Fruit fly (Drosophila melanogaster) whole organism, embryonic: ENCODE data around the gene Hr38.

ENCODE experiments used
- Blimp-1 ChIP-seq: fragments of 200-800 bp; sonication (Bioruptor generic); optimal IDR thresholded peaks from 3 replicates; lab custom pipeline; 2018; ENCODE audit warnings: missing biosample characterization, missing genetic modification characterization, mild to moderate bottlenecking, moderate library complexity, missing genetic modification reagents
- CG13287 ChIP-seq: fragments of 200-800 bp; sonication (Bioruptor generic); IDR thresholded peaks from 2 replicates; pipeline ENCODE4 v1.3.6; 2022; ENCODE audit warnings: missing biosample characterization, missing genetic modification characterization; ENCODE audit not compliant: partially characterized antibody
- CG13296 ChIP-seq: fragments of 200-800 bp; sonication (Bioruptor generic); optimal IDR thresholded peaks from 3 replicates; lab custom pipeline; 2018; ENCODE audit warnings: missing biosample characterization, mild to moderate bottlenecking, missing genetic modification characterization
- CG13424 ChIP-seq: fragments of 200-800 bp; sonication (Bioruptor generic); optimal IDR thresholded peaks from 2 replicates; lab custom pipeline; 2019; ENCODE audit warnings: missing biosample characterization, mild to moderate bottlenecking, missing genetic modification characterization, moderate library complexity
- CG13624 ChIP-seq: fragments of 200-800 bp; sonication (Bioruptor generic); optimal IDR thresholded peaks from 2 replicates; lab custom pipeline; 2016; ENCODE audit warnings: missing biosample characterization, missing genetic modification characterization
- CG15514 ChIP-seq: fragments of 200-800 bp; sonication (Bioruptor generic); optimal IDR thresholded peaks from 3 replicates; lab custom pipeline; 2017; ENCODE audit warnings: missing biosample characterization, missing genetic modification characterization, mild to moderate bottlenecking, moderate library complexity, missing genetic modification reagents
- CG17385 ChIP-seq: fragments of 200-800 bp; sonication (Bioruptor generic); optimal IDR thresholded peaks from 3 replicates; lab custom pipeline; 2018; ENCODE audit warnings: missing biosample characterization, mild to moderate bottlenecking, missing genetic modification characterization
- CG17568 ChIP-seq: fragments of 200-800 bp; sonication (Bioruptor generic); optimal IDR thresholded peaks from 2 replicates; lab custom pipeline; 2018; ENCODE audit warnings: missing biosample characterization, mild to moderate bottlenecking, missing genetic modification characterization, moderate library complexity
- CG2199 ChIP-seq: fragments of 200-800 bp; sonication (Bioruptor generic); IDR thresholded peaks from 3 replicates; pipeline ENCODE4 v1.3.6; 2022; ENCODE audit warnings: missing biosample characterization, missing genetic modification characterization
- CG2202 ChIP-seq: fragments of 200-800 bp; sonication (Bioruptor generic); optimal IDR thresholded peaks from 2 replicates; lab custom pipeline; 2018; ENCODE audit warnings: missing biosample characterization, mild to moderate bottlenecking, missing genetic modification characterization
- CG32532 ChIP-seq: fragments of 200-800 bp; sonication (Bioruptor generic); IDR thresholded peaks from 2 replicates; pipeline ENCODE4 v1.3.6; 2022; ENCODE audit warnings: missing biosample characterization, missing genetic modification characterization
- CG4707 ChIP-seq: fragments of 200-800 bp; sonication (Bioruptor generic); optimal IDR thresholded peaks from 2 replicates; lab custom pipeline; 2018; ENCODE audit warnings: missing biosample characterization, mild to moderate bottlenecking, missing genetic modification characterization, moderate library complexity
- CG6791 ChIP-seq: fragments of 200-800 bp; sonication (Bioruptor generic); IDR thresholded peaks from 3 replicates; pipeline ENCODE4 v1.3.6; 2022; ENCODE audit warnings: missing biosample characterization, missing genetic modification characterization; ENCODE audit not compliant: partially characterized antibody
- CG7963 ChIP-seq: fragments of 200-800 bp; sonication (Bioruptor generic); IDR thresholded peaks from 3 replicates; pipeline ENCODE4 v1.3.6; 2022; ENCODE audit warnings: missing biosample characterization, missing genetic modification characterization; ENCODE audit not compliant: partially characterized antibody
- CG9437 ChIP-seq: fragments of 200-800 bp; sonication (Bioruptor generic); optimal IDR thresholded peaks from 2 replicates; lab custom pipeline; 2018; ENCODE audit warnings: missing biosample characterization, mild to moderate bottlenecking, missing genetic modification characterization
- CG9797 ChIP-seq: fragments of 200-800 bp; sonication (Bioruptor generic); optimal IDR thresholded peaks from 3 replicates; lab custom pipeline; 2018; ENCODE audit warnings: missing biosample characterization, mild to moderate bottlenecking, missing genetic modification characterization
- Camta ChIP-seq: fragments of 200-800 bp; sonication (Bioruptor generic); optimal IDR thresholded peaks from 2 replicates; lab custom pipeline; 2016; ENCODE audit warnings: missing biosample characterization, missing genetic modification characterization
- Chrac-16 ChIP-seq: fragments of 200-800 bp; sonication (Bioruptor generic); optimal IDR thresholded peaks from 3 replicates; lab custom pipeline; 2016; ENCODE audit warnings: missing biosample characterization, missing genetic modification characterization
- E2f2 ChIP-seq: fragments of 200-800 bp; sonication (Bioruptor generic); IDR thresholded peaks from 2 replicates; pipeline ENCODE4 v1.3.6; 2022; ENCODE audit warnings: missing biosample characterization, missing genetic modification characterization
- Eip74EF ChIP-seq, 2 experiments: fragments of 200-800 bp in 1 of 2; fragments of >200 bp in 1 of 2; sonication (Bioruptor generic) in 1 of 2; optimal IDR thresholded peaks; 2 replicates each; lab custom pipeline; 2017 to 2019; ENCODE audit warnings: missing biosample characterization in 2 of 2, missing genetic modification characterization in 2 of 2, mild to moderate bottlenecking in 1 of 2, moderate library complexity in 1 of 2
- Lim3 ChIP-seq: fragments of 200-800 bp; sonication (Bioruptor generic); IDR thresholded peaks from 2 replicates; pipeline ENCODE4 v1.3.6; 2022; ENCODE audit warnings: missing biosample characterization, missing genetic modification characterization
- TFAM ChIP-seq: fragments of 200-800 bp; sonication (Bioruptor generic); optimal IDR thresholded peaks from 2 replicates; lab custom pipeline; 2017; ENCODE audit warnings: missing biosample characterization, missing genetic modification characterization, inconsistent platforms
- Usf ChIP-seq: fragments of 200-800 bp; sonication (Bioruptor generic); optimal IDR thresholded peaks from 2 replicates; lab custom pipeline; 2017; ENCODE audit warnings: missing genotype, missing biosample characterization, missing genetic modification characterization
- al ChIP-seq: fragments of 200-800 bp; sonication (Bioruptor generic); IDR thresholded peaks from 2 replicates; pipeline ENCODE4 v1.3.6; 2022; ENCODE audit warnings: missing biosample characterization, missing genetic modification characterization
- ara ChIP-seq: fragments of 200-800 bp; sonication (Bioruptor generic); IDR thresholded peaks from 2 replicates; pipeline ENCODE4 v1.3.6; 2022; ENCODE audit warnings: missing biosample characterization, missing genetic modification characterization
- btn ChIP-seq: fragments of 200-800 bp; sonication (Bioruptor generic); optimal IDR thresholded peaks from 2 replicates; lab custom pipeline; 2016; ENCODE audit warnings: missing biosample characterization, missing genetic modification characterization
- chif ChIP-seq, 2 experiments: fragments of 200-800 bp; sonication (Bioruptor generic); optimal IDR thresholded peaks; 3 replicates each; lab custom pipeline; 2016; ENCODE audit warnings: missing biosample characterization in 2 of 2, missing genetic modification characterization in 2 of 2
- chn ChIP-seq: fragments of 200-800 bp; sonication (Bioruptor generic); optimal IDR thresholded peaks from 2 replicates; lab custom pipeline; 2016; ENCODE audit warnings: missing biosample characterization, missing genetic modification characterization
- ems ChIP-seq: fragments of 200-800 bp; sonication (Bioruptor generic); optimal IDR thresholded peaks from 3 replicates; lab custom pipeline; 2016; ENCODE audit warnings: missing biosample characterization, missing genetic modification characterization
- en ChIP-seq: fragments of 200-800 bp; sonication (Bioruptor generic); optimal IDR thresholded peaks from 2 replicates; lab custom pipeline; 2016; ENCODE audit warnings: missing biosample characterization, missing genetic modification characterization
- gcm2 ChIP-seq: fragments of 200-800 bp; sonication (Bioruptor generic); optimal IDR thresholded peaks from 2 replicates; lab custom pipeline; 2016; ENCODE audit warnings: missing biosample characterization, missing genetic modification characterization
- hb ChIP-seq: fragments of 200-800 bp; sonication (Bioruptor generic); IDR thresholded peaks from 3 replicates; pipeline ENCODE4 v1.3.6; 2022; ENCODE audit warnings: missing biosample characterization, missing genetic modification characterization; ENCODE audit not compliant: partially characterized antibody
- hkb ChIP-seq, 2 experiments: fragments of 200-800 bp in 1 of 2; fragments of >200 bp in 1 of 2; sonication (Bioruptor generic) in 1 of 2; IDR thresholded peaks in 1 of 2; optimal IDR thresholded peaks in 1 of 2; 2 replicates each; pipeline versions ENCODE4 v1.3.6 to Lab custom; 2017 to 2022; ENCODE audit warnings: missing biosample characterization in 1 of 2, missing genetic modification characterization in 1 of 2
- hth ChIP-seq: fragments of >200 bp; optimal IDR thresholded peaks from 2 replicates; lab custom pipeline; 2017; ENCODE audit warnings: inconsistent platforms
- insv ChIP-seq, 2 experiments: fragments of 200-800 bp; sonication (Bioruptor generic); optimal IDR thresholded peaks; 3 replicates each; lab custom pipeline; 2016 to 2018; ENCODE audit warnings: missing biosample characterization in 2 of 2, missing genetic modification characterization in 2 of 2
- lab ChIP-seq: fragments of 200-800 bp; sonication (Bioruptor generic); optimal IDR thresholded peaks from 3 replicates; lab custom pipeline; 2017; ENCODE audit warnings: missing biosample characterization, missing genetic modification characterization, mild to moderate bottlenecking, moderate library complexity, missing genetic modification reagents
- lbe ChIP-seq: fragments of 200-800 bp; sonication (Bioruptor generic); optimal IDR thresholded peaks from 2 replicates; lab custom pipeline; 2016; ENCODE audit warnings: missing biosample characterization, mild to moderate bottlenecking, missing genetic modification characterization
- lmd ChIP-seq: fragments of 200-800 bp; sonication (Bioruptor generic); IDR thresholded peaks from 2 replicates; pipeline ENCODE4 v1.3.6; 2022; ENCODE audit warnings: missing biosample characterization, missing genetic modification characterization
- maf-S ChIP-seq: fragments of 200-800 bp; sonication (Bioruptor generic); optimal IDR thresholded peaks from 2 replicates; lab custom pipeline; 2016; ENCODE audit warnings: missing biosample characterization, missing genetic modification characterization
- nmo ChIP-seq: fragments of 200-800 bp; sonication (Bioruptor generic); optimal IDR thresholded peaks from 2 replicates; lab custom pipeline; 2018; ENCODE audit warnings: missing biosample characterization, mild to moderate bottlenecking, missing genetic modification characterization, moderate library complexity
- repo ChIP-seq: fragments of 200-800 bp; sonication (Bioruptor generic); optimal IDR thresholded peaks from 2 replicates; lab custom pipeline; 2016; ENCODE audit warnings: missing biosample characterization, missing genetic modification characterization
- row ChIP-seq: fragments of 200-800 bp; sonication (Bioruptor generic); IDR thresholded peaks from 3 replicates; pipeline ENCODE4 v1.3.6; 2022; ENCODE audit warnings: missing biosample characterization, missing genetic modification characterization
- slbo ChIP-seq: fragments of 200-800 bp; sonication (Bioruptor generic); IDR thresholded peaks from 2 replicates; pipeline ENCODE4 v1.3.6; 2022; ENCODE audit warnings: missing biosample characterization, missing genetic modification characterization
- sna ChIP-seq: fragments of 200-800 bp; sonication (Bioruptor generic); IDR thresholded peaks from 2 replicates; pipeline ENCODE4 v1.3.6; 2022; ENCODE audit warnings: missing biosample characterization, missing genetic modification characterization; ENCODE audit not compliant: partially characterized antibody
- ssp ChIP-seq: fragments of 200-800 bp; sonication (Bioruptor generic); IDR thresholded peaks from 2 replicates; pipeline ENCODE4 v1.3.6; 2022; ENCODE audit warnings: missing biosample characterization, missing genetic modification characterization
- sug ChIP-seq: fragments of 200-800 bp; optimal IDR thresholded peaks from 2 replicates; lab custom pipeline; 2019; ENCODE audit warnings: missing biosample characterization, mild to moderate bottlenecking, missing genetic modification characterization, moderate library complexity
- tin ChIP-seq: fragments of 200-800 bp; sonication (Bioruptor generic); optimal IDR thresholded peaks from 3 replicates; lab custom pipeline; 2016; ENCODE audit warnings: missing biosample characterization, missing genetic modification characterization
- trem ChIP-seq: fragments of 200-800 bp; optimal IDR thresholded peaks from 3 replicates; lab custom pipeline; 2019; ENCODE audit warnings: missing biosample characterization, mild to moderate bottlenecking, missing genetic modification characterization, moderate library complexity
- zfh2 ChIP-seq: fragments of 200-800 bp; sonication (Bioruptor generic); optimal IDR thresholded peaks from 2 replicates; lab custom pipeline; 2016; ENCODE audit warnings: missing biosample characterization, missing genetic modification characterization

The Hr38 gene

dm6 chr2L:20734066-20734686 is 19.8 kb upstream of the Hr38 start, which contains the start of gene TM9SF2 (continued):
- TF ChIP-seq slbo (GFP tag; lab: Robert Waterston, UW) (peak; percentile 74), CG15514 (GFP tag; lab: Kevin White, UChicago) (peak; percentile 65), Lim3 (GFP tag; lab: Robert Waterston, UW) (no peak), lbe (GFP tag; lab: Kevin White, UChicago) (no peak), Chrac-16 (GFP tag; lab: Kevin White, UChicago) (peak; percentile 31), lab (GFP tag; lab: Kevin White, UChicago) (peak; percentile 48), insv (GFP tag; optimal IDR thresholded peaks at IDR 0.05; lab: Kevin White, UChicago) (no peak), CG13287 (GFP tag; lab: Robert Waterston, UW) (no peak), chif (GFP tag; optimal IDR thresholded peaks at IDR 0.05; lab: Kevin White, UChicago) (peak in 1 of 2 experiments; percentile 2), CG6791 (GFP tag; lab: Robert Waterston, UW) (0 out of 3 replicates have a peak, but pooled peaks have one; percentile 21), CG32532 (GFP tag; lab: Robert Waterston, UW) (peak; percentile 55), CG9797 (GFP tag; lab: Kevin White, UChicago) (peak; percentile 12), gcm2 (no peak), CG2199 (no peak), Camta (GFP tag; lab: Kevin White, UChicago) (peak; percentile 26), nmo (GFP tag; lab: Kevin White, UChicago) (peak; percentile 30), zfh2 (peak; percentile 52), CG13296 (GFP tag; lab: Kevin White, UChicago) (no peak), row (peak; percentile 60), CG2202 (tag; lab: Kevin White, UChicago) (no peak), CG4707 (no peak), CG17568 (GFP tag; lab: Kevin White, UChicago) (no peak), Blimp-1 (no peak), trem (peak; percentile 98), hkb (optimal IDR thresholded peaks at IDR 0.05; lab: Kevin White, UChicago) (no peak), hkb (GFP tag; IDR thresholded peaks at IDR 0.05; lab: Robert Waterston, UW) (no peak), hth (lab: Kevin White, UChicago) (no peak), CG7963 (no peak), ssp (peak; percentile 23; the same call in 1 of the 2 replicates), Eip74EF (GFP tag; optimal IDR thresholded peaks at IDR 0.05; lab: Kevin White, UChicago) (no peak), repo (GFP tag; lab: Kevin White, UChicago) (no peak), tin (peak; percentile 41), en (GFP tag; lab: Kevin White, UChicago) (no peak), maf-S (GFP tag; lab: Kevin White, UChicago) (no peak), Usf (no peak), TFAM (GFP tag; lab: Kevin White, UChicago) (no peak), CG9437 (GFP tag; lab: Kevin White, UChicago) (peak; percentile 46), sna (GFP tag; lab: Robert Waterston, UW) (0 out of 2 replicates have a peak, but pooled peaks have one; percentile 29), btn (GFP tag; lab: Kevin White, UChicago) (no peak), al (GFP tag; lab: Robert Waterston, UW) (0 out of 2 replicates have a peak, but pooled peaks have one; percentile 19), CG13424 (tag; lab: Kevin White, UChicago) (peak; percentile 49), E2f2 (GFP tag; lab: Robert Waterston, UW) (peak; percentile 50), ems (GFP tag; lab: Kevin White, UChicago) (peak; percentile 12), sug (tag; lab: Kevin White, UChicago) (peak; percentile 20), lmd (GFP tag; lab: Robert Waterston, UW) (peak; percentile 43; the same call in 1 of the 2 replicates), ara (peak; percentile 12; the same call in 1 of the 2 replicates), CG17385 (GFP tag; lab: Kevin White, UChicago) (peak; percentile 33), chn (peak; percentile 36), hb (0 out of 3 replicates have a peak, but pooled peaks have one; percentile 49), CG13624 (GFP tag; lab: Kevin White, UChicago) (no peak)
